Worm (Caenorhabditis elegans) whole organism, L1 larva: ENCODE results near the gene dnj-25.

Source experiments
- F16B12.6 ChIP-seq: fragments of 150-350 bp; optimal IDR thresholded peaks from 2 replicates; lab custom pipeline; 2014; ENCODE audit warnings: missing biosample characterization, missing genetic modification characterization
- Y116A8C.19 ChIP-seq: sonication (generic microtip); optimal IDR thresholded peaks from 2 replicates; lab custom pipeline; 2016; ENCODE audit warnings: missing compliant biosample characterization, missing genetic modification characterization, borderline replicate concordance
- ama-1 ChIP-seq: fragments of 150-350 bp; optimal IDR thresholded peaks from 2 replicates; lab custom pipeline; 2014
- fkh-10 ChIP-seq: sonication (generic microtip); optimal IDR thresholded peaks from 2 replicates; lab custom pipeline; 2017; ENCODE audit warnings: missing biosample characterization, missing genetic modification reagents, missing genetic modification characterization
- fos-1 ChIP-seq: fragments of 150-350 bp; optimal IDR thresholded peaks from 2 replicates; lab custom pipeline; 2014; ENCODE audit warnings: missing biosample characterization, missing genetic modification characterization
- lin-13 ChIP-seq: fragments of 150-350 bp; optimal IDR thresholded peaks from 2 replicates; lab custom pipeline; 2014; ENCODE audit warnings: missing biosample characterization, missing genetic modification reagents, missing genetic modification characterization
- nhr-12 ChIP-seq: sonication (generic microtip); optimal IDR thresholded peaks from 2 replicates; lab custom pipeline; 2017; ENCODE audit warnings: missing biosample characterization, missing genetic modification characterization
- sup-37 ChIP-seq: fragments of 200-800 bp; sonication (Bioruptor generic); optimal IDR thresholded peaks from 2 replicates; lab custom pipeline; 2018; ENCODE audit warnings: mild to moderate bottlenecking, missing genetic modification characterization, missing compliant biosample characterization
- unc-86 ChIP-seq: sonication (generic microtip); optimal IDR thresholded peaks from 2 replicates; lab custom pipeline; 2016; ENCODE audit warnings: missing genetic modification characterization, missing compliant biosample characterization

DNA sequence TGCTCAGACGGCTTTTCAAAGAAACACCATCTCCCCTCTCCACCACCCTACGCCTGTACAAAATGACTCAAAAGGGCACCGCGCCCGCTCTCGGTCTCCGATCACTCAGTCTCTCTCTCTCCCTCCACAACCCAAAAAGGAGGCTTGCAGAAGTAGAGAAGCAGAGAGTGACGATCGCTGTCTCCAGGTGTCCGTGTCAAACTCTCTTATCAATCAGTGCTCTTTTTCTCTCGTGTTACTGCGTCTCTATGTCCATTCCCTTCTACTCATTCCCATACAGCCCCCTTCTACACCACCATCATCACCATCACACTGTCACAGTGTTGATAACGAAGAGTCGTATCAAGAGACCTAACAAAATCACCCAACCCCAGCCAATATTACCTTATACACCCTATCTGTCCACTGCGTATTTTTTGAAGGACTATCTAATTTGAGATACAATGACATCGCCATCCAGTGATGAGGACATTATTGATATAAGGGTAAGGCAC, 8.5 kb upstream of the dnj-25 start, which contains the start of gene pha-4:
- TF ChIP-seq fkh-10 (GFP tag; lab: Kevin White, UChicago) (no peak), lin-13 (GFP tag; lab: Kevin White, UChicago) (no peak), ama-1 (no peak), fos-1 (no peak), nhr-12 (tag; lab: Kevin White, UChicago) (no peak), unc-86 (tag; lab: Kevin White, UChicago) (no peak), F16B12.6 (tag; lab: Kevin White, UChicago) (no peak), Y116A8C.19 (no peak), sup-37 (GFP tag; lab: Kevin White, UChicago) (no peak)
